ENCODE assay signal across 1 fruit fly cellular context in the genomic region with DNA sequence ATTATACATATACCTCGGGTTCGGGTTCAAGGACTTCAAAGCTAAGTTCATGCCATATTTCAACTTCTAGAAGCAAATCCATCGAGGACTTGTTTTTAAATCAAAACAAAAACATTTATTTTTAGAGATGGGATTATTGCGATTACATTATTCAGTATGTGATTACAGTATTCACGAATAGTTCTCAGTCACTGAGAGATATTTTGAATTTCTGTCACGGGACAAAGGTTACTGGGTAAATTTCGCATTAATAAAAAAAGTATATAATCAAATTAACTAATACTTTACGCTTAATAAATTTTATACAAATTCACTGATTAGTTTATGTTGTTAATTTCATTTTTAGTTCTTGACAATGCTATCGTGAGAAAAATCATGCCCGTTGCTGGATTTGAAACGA.
TF ChIP-seq lines count a peak whose summit lies in the region.

No protein-coding gene starts in this region.

TF ChIP-seq in whole organism, embryonic, 481 proteins besides CTCF, POLR2A, EP300 and RAD21 (continued from another document and continues in another):
- TF ChIP-seq CG12219 (GFP tag; optimal IDR thresholded peaks at IDR 0.05; lab: Kevin White, UChicago) (no peak), chinmo (GFP tag; IDR thresholded peaks at IDR 0.05; lab: Robert Waterston, UW; ENCODE audit: partially characterized antibody) (no peak), repo (GFP tag; optimal IDR thresholded peaks at IDR 0.05; lab: Kevin White, UChicago) (no peak), CG6175 (GFP tag; IDR thresholded peaks at IDR 0.05; lab: Robert Waterston, UW) (no peak), gcm2 (GFP tag; optimal IDR thresholded peaks at IDR 0.05; lab: Kevin White, UChicago) (no peak), Hand (GFP tag; optimal IDR thresholded peaks at IDR 0.05; lab: Kevin White, UChicago) (no peak), br (optimal IDR thresholded peaks at IDR 0.05; lab: Kevin White, UChicago) (no peak), Antp (GFP tag; optimal IDR thresholded peaks at IDR 0.05; lab: Kevin White, UChicago) (no peak), B-H2 (GFP tag; optimal IDR thresholded peaks at IDR 0.05; lab: Kevin White, UChicago) (no peak), CG8089 (GFP tag; optimal IDR thresholded peaks at IDR 0.05; lab: Kevin White, UChicago) (no peak), CrebB (tag; optimal IDR thresholded peaks at IDR 0.05; lab: Kevin White, UChicago) (no peak), ERR (GFP tag; optimal IDR thresholded peaks at IDR 0.05; lab: Kevin White, UChicago) (no peak), sqz (GFP tag; optimal IDR thresholded peaks at IDR 0.05; lab: Kevin White, UChicago) (no peak), CG13624 (GFP tag; optimal IDR thresholded peaks at IDR 0.05; lab: Kevin White, UChicago) (no peak), Atf3 (GFP tag; optimal IDR thresholded peaks at IDR 0.05; lab: Kevin White, UChicago) (no peak), fru (optimal IDR thresholded peaks at IDR 0.05; lab: Kevin White, UChicago) (no peak), CG14667 (GFP tag; IDR thresholded peaks at IDR 0.05; lab: Robert Waterston, UW) (no peak), CG1602 (GFP tag; optimal IDR thresholded peaks at IDR 0.05; lab: Kevin White, UChicago) (no peak), zen2 (GFP tag; IDR thresholded peaks at IDR 0.05; lab: Robert Waterston, UW; ENCODE audit: partially characterized antibody) (no peak), chn (GFP tag; optimal IDR thresholded peaks at IDR 0.05; lab: Kevin White, UChicago) (no peak), CG11560 (tag; IDR thresholded peaks at IDR 0.05; lab: Robert Waterston, UW) (no peak), Dp (GFP tag; optimal IDR thresholded peaks at IDR 0.05; lab: Kevin White, UChicago) (no peak), prd (optimal IDR thresholded peaks at IDR 0.05; lab: Kevin White, UChicago) (no peak), prd (GFP tag; IDR thresholded peaks at IDR 0.05; lab: Robert Waterston, UW) (no peak), so (GFP tag; IDR thresholded peaks at IDR 0.05; lab: Robert Waterston, UW) (no peak), CG6272 (GFP tag; IDR thresholded peaks at IDR 0.05; lab: Robert Waterston, UW) (no peak), CG2116 (GFP tag; optimal IDR thresholded peaks at IDR 0.05; lab: Kevin White, UChicago) (peak; percentile 30), CG4424 (GFP tag; optimal IDR thresholded peaks at IDR 0.05; lab: Kevin White, UChicago) (no peak), pzg (GFP tag; optimal IDR thresholded peaks at IDR 0.05; lab: Kevin White, UChicago) (peak; percentile 32), CG7372 (GFP tag; IDR thresholded peaks at IDR 0.05; lab: Robert Waterston, UW) (no peak), CG2712 (tag; optimal IDR thresholded peaks at IDR 0.05; lab: Kevin White, UChicago) (peak; percentile 44), CG1529 (GFP tag; optimal IDR thresholded peaks at IDR 0.05; lab: Kevin White, UChicago) (no peak), dysf (GFP tag; IDR thresholded peaks at IDR 0.05; lab: Robert Waterston, UW) (no peak), Scr (GFP tag; IDR thresholded peaks at IDR 0.05; lab: Robert Waterston, UW; ENCODE audit: partially characterized antibody) (peak; percentile 45), CG3847 (GFP tag; IDR thresholded peaks at IDR 0.05; lab: Robert Waterston, UW) (no peak), NFAT (GFP tag; IDR thresholded peaks at IDR 0.05; lab: Robert Waterston, UW) (peak; percentile 37; the same call in 1 of the 2 replicates), CG43689 (GFP tag; IDR thresholded peaks at IDR 0.05; lab: Robert Waterston, UW) (no peak), usp (GFP tag; optimal IDR thresholded peaks at IDR 0.05; lab: Kevin White, UChicago) (no peak), CG12659 (GFP tag; optimal IDR thresholded peaks at IDR 0.05; lab: Kevin White, UChicago) (no peak), nerfin-1 (tag; optimal IDR thresholded peaks at IDR 0.05; lab: Kevin White, UChicago) (no peak), luna (GFP tag; optimal IDR thresholded peaks at IDR 0.05; lab: Kevin White, UChicago) (no peak), sisA (GFP tag; IDR thresholded peaks at IDR 0.05; lab: Robert Waterston, UW) (0 out of 2 replicates have a peak, but pooled peaks have one; percentile 12), CG11247 (GFP tag; IDR thresholded peaks at IDR 0.05; lab: Robert Waterston, UW) (no peak), CG9437 (GFP tag; optimal IDR thresholded peaks at IDR 0.05; lab: Kevin White, UChicago) (no peak), CG16813 (GFP tag; IDR thresholded peaks at IDR 0.05; lab: Robert Waterston, UW; ENCODE audit: partially characterized antibody) (no peak), gce (GFP tag; IDR thresholded peaks at IDR 0.05; lab: Robert Waterston, UW) (no peak), Abd-B (GFP tag; optimal IDR thresholded peaks at IDR 0.05; lab: Kevin White, UChicago) (no peak), CG10543 (GFP tag; optimal IDR thresholded peaks at IDR 0.05; lab: Kevin White, UChicago) (no peak), CG30020 (tag; optimal IDR thresholded peaks at IDR 0.05; lab: Kevin White, UChicago) (peak; percentile 70), Doc2 (GFP tag; IDR thresholded peaks at IDR 0.05; lab: Robert Waterston, UW) (no peak), CG11398 (GFP tag; optimal IDR thresholded peaks at IDR 0.05; lab: Kevin White, UChicago) (no peak), CG4282 (GFP tag; optimal IDR thresholded peaks at IDR 0.05; lab: Kevin White, UChicago) (no peak), CG7786 (GFP tag; optimal IDR thresholded peaks at IDR 0.05; lab: Kevin White, UChicago) (no peak), hbn (GFP tag; IDR thresholded peaks at IDR 0.05; lab: Robert Waterston, UW; ENCODE audit: partially characterized antibody) (no peak), CG15073 (GFP tag; optimal IDR thresholded peaks at IDR 0.05; lab: Kevin White, UChicago) (no peak), phol (tag; optimal IDR thresholded peaks at IDR 0.05; lab: Kevin White, UChicago) (peak; percentile 22), salm (tag; optimal IDR thresholded peaks at IDR 0.05; lab: Kevin White, UChicago) (no peak), Optix (GFP tag; IDR thresholded peaks at IDR 0.05; lab: Robert Waterston, UW) (no peak), scrt (GFP tag; optimal IDR thresholded peaks at IDR 0.05; lab: Kevin White, UChicago) (no peak), GATAe (GFP tag; conservative IDR thresholded peaks at IDR 0.05; lab: Robert Waterston, UW) (no peak), tgo (GFP tag; IDR thresholded peaks at IDR 0.05; lab: Robert Waterston, UW) (peak; percentile 23; the same call in 1 of the 3 replicates), CG7271 (tag; optimal IDR thresholded peaks at IDR 0.05; lab: Kevin White, UChicago) (no peak), zfh1 (GFP tag; IDR thresholded peaks at IDR 0.05; lab: Robert Waterston, UW) (no peak), TFAM (GFP tag; optimal IDR thresholded peaks at IDR 0.05; lab: Kevin White, UChicago) (no peak), p53 (GFP tag; optimal IDR thresholded peaks at IDR 0.05; lab: Kevin White, UChicago) (no peak), Gug (GFP tag; IDR thresholded peaks at IDR 0.05; lab: Robert Waterston, UW) (peak; percentile 22; the same call in 1 of the 4 replicates), maf-S (GFP tag; optimal IDR thresholded peaks at IDR 0.05; lab: Kevin White, UChicago) (no peak), CG8944 (GFP tag; optimal IDR thresholded peaks at IDR 0.05; lab: Kevin White, UChicago) (no peak), ash1 (GFP tag; optimal IDR thresholded peaks at IDR 0.05; lab: Kevin White, UChicago) (no peak), Sry-β (GFP tag; optimal IDR thresholded peaks at IDR 0.05; lab: Kevin White, UChicago) (no peak), Fer3 (tag; optimal IDR thresholded peaks at IDR 0.05; lab: Kevin White, UChicago) (no peak), otp (GFP tag; IDR thresholded peaks at IDR 0.05; lab: Robert Waterston, UW) (no peak), CG17912 (GFP tag; optimal IDR thresholded peaks at IDR 0.05; lab: Kevin White, UChicago) (no peak), CG8359 (GFP tag; optimal IDR thresholded peaks at IDR 0.05; lab: Kevin White, UChicago; ENCODE audit: borderline replicate concordance) (no peak), nerfin-2 (GFP tag; IDR thresholded peaks at IDR 0.05; lab: Robert Waterston, UW; ENCODE audit: partially characterized antibody) (no peak), vfl (GFP tag; optimal IDR thresholded peaks at IDR 0.05; lab: Kevin White, UChicago) (no peak), lilli (GFP tag; optimal IDR thresholded peaks at IDR 0.05; lab: Kevin White, UChicago) (peak; percentile 53), Hr3 (GFP tag; optimal IDR thresholded peaks at IDR 0.05; lab: Kevin White, UChicago) (no peak), ap (GFP tag; IDR thresholded peaks at IDR 0.05; lab: Robert Waterston, UW) (no peak), Myb (GFP tag; optimal IDR thresholded peaks at IDR 0.05; lab: Kevin White, UChicago) (no peak), CG10321 (GFP tag; IDR thresholded peaks at IDR 0.05; lab: Robert Waterston, UW) (no peak), CG12071 (GFP tag; optimal IDR thresholded peaks at IDR 0.05; lab: Kevin White, UChicago) (no peak), Hr51 (GFP tag; optimal IDR thresholded peaks at IDR 0.05; lab: Kevin White, UChicago) (no peak), Oli (tag; optimal IDR thresholded peaks at IDR 0.05; lab: Kevin White, UChicago) (no peak), her (GFP tag; optimal IDR thresholded peaks at IDR 0.05; lab: Kevin White, UChicago) (no peak), CG9215 (GFP tag; IDR thresholded peaks at IDR 0.05; lab: Robert Waterston, UW) (peak; percentile 16; the same call in 1 of the 2 replicates), cwo (GFP tag; optimal IDR thresholded peaks at IDR 0.05; lab: Kevin White, UChicago) (no peak), CG12104 (GFP tag; optimal IDR thresholded peaks at IDR 0.05; lab: Kevin White, UChicago) (no peak), pfk (GFP tag; optimal IDR thresholded peaks at IDR 0.05; lab: Kevin White, UChicago) (no peak), lola (GFP tag; optimal IDR thresholded peaks at IDR 0.05; lab: Kevin White, UChicago) (no peak), toy (GFP tag; IDR thresholded peaks at IDR 0.05; lab: Robert Waterston, UW) (no peak), CG13424 (tag; optimal IDR thresholded peaks at IDR 0.05; lab: Kevin White, UChicago) (peak; percentile 2), CG14441 (GFP tag; IDR thresholded peaks at IDR 0.05; lab: Robert Waterston, UW) (no peak), CG3838 (GFP tag; optimal IDR thresholded peaks at IDR 0.05; lab: Kevin White, UChicago) (no peak), CG1233 (GFP tag; optimal IDR thresholded peaks at IDR 0.05; lab: Kevin White, UChicago) (no peak), Bgb (GFP tag; IDR thresholded peaks at IDR 0.05; lab: Robert Waterston, UW; ENCODE audit: partially characterized antibody) (no peak), CHES-1-like (GFP tag; optimal IDR thresholded peaks at IDR 0.05; lab: Kevin White, UChicago) (no peak), peb (GFP tag; IDR thresholded peaks at IDR 0.05; lab: Robert Waterston, UW) (no peak), cas (GFP tag; IDR thresholded peaks at IDR 0.05; lab: Robert Waterston, UW) (no peak), CG7839 (tag; optimal IDR thresholded peaks at IDR 0.05; lab: Kevin White, UChicago) (no peak), CG17359 (tag; optimal IDR thresholded peaks at IDR 0.05; lab: Kevin White, UChicago) (no peak), CG4820 (GFP tag; optimal IDR thresholded peaks at IDR 0.05; lab: Kevin White, UChicago) (no peak), CG31441 (GFP tag; IDR thresholded peaks at IDR 0.05; lab: Robert Waterston, UW) (peak; percentile 71), Fer2 (tag; optimal IDR thresholded peaks at IDR 0.05; lab: Kevin White, UChicago) (no peak), CG15696 (tag; optimal IDR thresholded peaks at IDR 0.05; lab: Kevin White, UChicago) (no peak), Hmr (GFP tag; optimal IDR thresholded peaks at IDR 0.05; lab: Kevin White, UChicago) (no peak), Nf-YB (GFP tag; optimal IDR thresholded peaks at IDR 0.05; lab: Kevin White, UChicago) (no peak), bbx (GFP tag; IDR thresholded peaks at IDR 0.05; lab: Robert Waterston, UW; ENCODE audit: partially characterized antibody) (no peak), CG2875 (GFP tag; optimal IDR thresholded peaks at IDR 0.05; lab: Kevin White, UChicago) (no peak), gsb-n (tag; optimal IDR thresholded peaks at IDR 0.05; lab: Kevin White, UChicago) (no peak), tup (GFP tag; optimal IDR thresholded peaks at IDR 0.05; lab: Kevin White, UChicago) (no peak), CG10274 (GFP tag; optimal IDR thresholded peaks at IDR 0.05; lab: Kevin White, UChicago) (no peak), CG30431 (GFP tag; optimal IDR thresholded peaks at IDR 0.05; lab: Kevin White, UChicago) (no peak), CG7987 (GFP tag; optimal IDR thresholded peaks at IDR 0.05; lab: Kevin White, UChicago) (no peak), shn (GFP tag; optimal IDR thresholded peaks at IDR 0.05; lab: Kevin White, UChicago) (no peak), CG13894 (tag; optimal IDR thresholded peaks at IDR 0.05; lab: Kevin White, UChicago) (no peak), HmgZ (tag; optimal IDR thresholded peaks at IDR 0.05; lab: Kevin White, UChicago) (peak; percentile 14), CG16815 (GFP tag; optimal IDR thresholded peaks at IDR 0.05; lab: Kevin White, UChicago) (no peak), CG1792 (GFP tag; optimal IDR thresholded peaks at IDR 0.05; lab: Kevin White, UChicago) (no peak), Rx (GFP tag; IDR thresholded peaks at IDR 0.05; lab: Robert Waterston, UW) (no peak), sna (GFP tag; IDR thresholded peaks at IDR 0.05; lab: Robert Waterston, UW; ENCODE audit: partially characterized antibody) (no peak), CG34376 (GFP tag; optimal IDR thresholded peaks at IDR 0.05; lab: Kevin White, UChicago) (no peak), CG17568 (GFP tag; optimal IDR thresholded peaks at IDR 0.05; lab: Kevin White, UChicago) (no peak), bcd (GFP tag; optimal IDR thresholded peaks at IDR 0.05; lab: Kevin White, UChicago) (no peak), Drgx (GFP tag; IDR thresholded peaks at IDR 0.05; lab: Robert Waterston, UW) (no peak), oc (tag; optimal IDR thresholded peaks at IDR 0.05; lab: Kevin White, UChicago) (no peak), CG1024 (GFP tag; IDR thresholded peaks at IDR 0.05; lab: Robert Waterston, UW) (no peak), CG4854 (GFP tag; optimal IDR thresholded peaks at IDR 0.05; lab: Kevin White, UChicago) (no peak), fu2 (GFP tag; optimal IDR thresholded peaks at IDR 0.05; lab: Kevin White, UChicago) (no peak), croc (GFP tag; conservative IDR thresholded peaks at IDR 0.05; lab: Robert Waterston, UW) (no peak), dmrt11E (tag; optimal IDR thresholded peaks at IDR 0.05; lab: Kevin White, UChicago) (peak; percentile 18), amos (GFP tag; IDR thresholded peaks at IDR 0.05; lab: Robert Waterston, UW; ENCODE audit: partially characterized antibody) (peak; percentile 37; the same call in 1 of the 2 replicates), CG7357 (GFP tag; IDR thresholded peaks at IDR 0.05; lab: Robert Waterston, UW) (no peak)
